Fruit fly (Drosophila melanogaster) whole organism: ENCODE measurements around the gene nod.

Source experiments
- CG8478 ChIP-seq: fragments of >200 bp; optimal IDR thresholded peaks from 2 replicates; lab custom pipeline; 2018; ENCODE audit warnings: inconsistent platforms
- Dll ChIP-seq: fragments of >200 bp; optimal IDR thresholded peaks from 2 replicates; lab custom pipeline; 2017
- EcR ChIP-seq, 2 experiments: fragments of >200 bp; optimal IDR thresholded peaks; 2 replicates each; lab custom pipeline; 2017; ENCODE audit warnings: missing biosample characterization in 2 of 2, missing genetic modification characterization in 2 of 2, missing genetic modification reagents in 2 of 2
- pan ChIP-seq: fragments of >200 bp; optimal IDR thresholded peaks from 2 replicates; lab custom pipeline; 2017
- psq ChIP-seq: fragments of >200 bp; optimal IDR thresholded peaks from 2 replicates; lab custom pipeline; 2017
- usp ChIP-seq: fragments of >200 bp; optimal IDR thresholded peaks from 2 replicates; lab custom pipeline; 2017; ENCODE audit warnings: missing biosample characterization, missing genetic modification characterization, mixed read lengths

The nod gene

dm6 chrX:11580200-11580840 is at the start of gene nod:
TSS of gene nod (plus strand) at chrX:11580772.
- TF ChIP-seq pan = no peak

dm6 chrX:11531245-11531644 is 49.3 kb upstream of the nod start:
- TF ChIP-seq CG8478 (lab: Kevin White, UChicago) = no peak

- TF ChIP-seq EcR (GFP tag; optimal IDR thresholded peaks at IDR 0.05; lab: Kevin White, UChicago) (no peak), psq (no peak), Dll (no peak), CG8478 (lab: Kevin White, UChicago) (no peak), pan (no peak), usp (GFP tag; lab: Kevin White, UChicago) (no peak)
Measured at dm6 chrX:11542502-11542901, 38.1 kb upstream of the nod start.

- TF ChIP-seq psq = no peak
- no peak for TF ChIP-seq EcR (GFP tag; optimal IDR thresholded peaks at IDR 0.05; lab: Kevin White, UChicago)
- TF ChIP-seq CG8478 (lab: Kevin White, UChicago) = no peak
- TF ChIP-seq pan = no peak
- no peak for TF ChIP-seq usp (GFP tag; lab: Kevin White, UChicago)
Measured at dm6 chrX:11543318-11543717, 37.3 kb upstream of the nod start.

- TF ChIP-seq CG8478 (lab: Kevin White, UChicago) (no peak), EcR (GFP tag; optimal IDR thresholded peaks at IDR 0.05; lab: Kevin White, UChicago) (peak in 1 of 2 experiments; percentile 92), pan (no peak), psq (no peak), Dll (no peak)
Measured at dm6 chrX:11544110-11544950, 36.2 kb upstream of the nod start.

- TF ChIP-seq EcR (GFP tag; optimal IDR thresholded peaks at IDR 0.05; lab: Kevin White, UChicago) (peak in 1 of 2 experiments; percentile 91), pan (no peak)
Measured at dm6 chrX:11544951-11545426, 35.6 kb upstream of the nod start.

dm6 chrX:11546941-11547340 is 33.6 kb upstream of the nod start:
- TF ChIP-seq EcR (GFP tag; optimal IDR thresholded peaks at IDR 0.05; lab: Kevin White, UChicago) (no peak), Dll (no peak), psq (no peak), CG8478 (lab: Kevin White, UChicago) (no peak), usp (GFP tag; lab: Kevin White, UChicago) (no peak), pan (no peak)

dm6 chrX:11548701-11549100 is 31.9 kb upstream of the nod start:
- TF ChIP-seq CG8478 (lab: Kevin White, UChicago) (no peak), psq (no peak), pan (no peak), EcR (GFP tag; optimal IDR thresholded peaks at IDR 0.05; lab: Kevin White, UChicago) (no peak), Dll (no peak), usp (GFP tag; lab: Kevin White, UChicago) (no peak)

- TF ChIP-seq pan (no peak), CG8478 (lab: Kevin White, UChicago) (no peak), Dll (no peak), usp (GFP tag; lab: Kevin White, UChicago) (no peak), EcR (GFP tag; optimal IDR thresholded peaks at IDR 0.05; lab: Kevin White, UChicago) (no peak), psq (no peak)
Measured at dm6 chrX:11550078-11550477, 30.5 kb upstream of the nod start.

dm6 chrX:11555070-11555469 is 25.5 kb upstream of the nod start:
- TF ChIP-seq psq = no peak
- no peak for TF ChIP-seq CG8478 (lab: Kevin White, UChicago)
- no peak for TF ChIP-seq Dll
- TF ChIP-seq usp (GFP tag; lab: Kevin White, UChicago) = no peak
- TF ChIP-seq pan = no peak
- no peak for TF ChIP-seq EcR (GFP tag; optimal IDR thresholded peaks at IDR 0.05; lab: Kevin White, UChicago)

- TF ChIP-seq pan (no peak), CG8478 (lab: Kevin White, UChicago) (no peak), psq (no peak), Dll (no peak), EcR (GFP tag; optimal IDR thresholded peaks at IDR 0.05; lab: Kevin White, UChicago) (no peak), usp (GFP tag; lab: Kevin White, UChicago) (no peak)
Measured at dm6 chrX:11556774-11557173, 23.8 kb upstream of the nod start.

- no peak for TF ChIP-seq usp (GFP tag; lab: Kevin White, UChicago)
- peak; percentile 90 for TF ChIP-seq pan
Measured at dm6 chrX:11558389-11558908, 22.1 kb upstream of the nod start, which contains the start of gene CG1572. TSS of gene CG1572 (minus strand) at chrX:11558654.
